Worm (Caenorhabditis elegans): ENCODE measurements around the gene C14A6.7.

- TF ChIP-seq jun-1 (tag; optimal IDR thresholded peaks at IDR 0.05) (no peak), nhr-90 (tag; optimal IDR thresholded peaks at IDR 0.05; ENCODE audit: poor library complexity) (no peak), skn-1 (tag; optimal IDR thresholded peaks at IDR 0.05) (no peak), ceh-88 (GFP tag; IDR thresholded peaks at IDR 0.05) (no peak), unc-62 (GFP tag; optimal IDR thresholded peaks at IDR 0.05) (no peak), aly-2 (tag; optimal IDR thresholded peaks at IDR 0.05) (no peak)
Measured at ce11 chrV:18128545-18128944, 39.6 kb downstream of the C14A6.7 start.
